Fruit fly (Drosophila melanogaster): ENCODE results near the gene PolA2.
A peak's percentile ranks its signal among the peaks of the same experiment; 100 is the strongest.

The PolA2 gene

dm6 chr3R:27282286-27282685 is 43.3 kb downstream of the PolA2 start, which contains the start of gene mrt (continued):
- TF ChIP-seq CG3995 (GFP tag; optimal IDR thresholded peaks at IDR 0.05) (peak; percentile 17), Doc3 (GFP tag; IDR thresholded peaks at IDR 0.05; ENCODE audit: partially characterized antibody) (no peak), chinmo (GFP tag; IDR thresholded peaks at IDR 0.05; ENCODE audit: partially characterized antibody) (no peak), Taf1 (GFP tag; IDR thresholded peaks at IDR 0.05) (no peak), so (GFP tag; IDR thresholded peaks at IDR 0.05) (0 out of 3 replicates have a peak, but pooled peaks have one; percentile 44), CG6813 (GFP tag; optimal IDR thresholded peaks at IDR 0.05) (peak; percentile 29), pnt (GFP tag; optimal IDR thresholded peaks at IDR 0.05) (no peak), Ets65A (GFP tag) (peak; percentile 94), CG17829 (tag; optimal IDR thresholded peaks at IDR 0.05) (peak; percentile 32), CG13296 (GFP tag; optimal IDR thresholded peaks at IDR 0.05) (no peak), CG4854 (GFP tag; optimal IDR thresholded peaks at IDR 0.05) (no peak), CG1233 (GFP tag; optimal IDR thresholded peaks at IDR 0.05) (peak; percentile 33), CG7928 (GFP tag; optimal IDR thresholded peaks at IDR 0.05) (peak; percentile 0), sim (GFP tag; IDR thresholded peaks at IDR 0.05) (no peak), CG11504 (tag; optimal IDR thresholded peaks at IDR 0.05) (peak; percentile 63), CG18262 (tag; optimal IDR thresholded peaks at IDR 0.05) (peak; percentile 34), CG16815 (GFP tag; optimal IDR thresholded peaks at IDR 0.05) (peak; percentile 52), CG8478 (optimal IDR thresholded peaks at IDR 0.05) (no peak), unpg (GFP tag; optimal IDR thresholded peaks at IDR 0.05) (peak; percentile 56), PHDP (tag; optimal IDR thresholded peaks at IDR 0.05) (peak; percentile 54), psq (GFP tag; optimal IDR thresholded peaks at IDR 0.05) (peak; percentile 21), Chrac-16 (GFP tag; optimal IDR thresholded peaks at IDR 0.05) (peak; percentile 47), tx (GFP tag; optimal IDR thresholded peaks at IDR 0.05) (peak; percentile 50), Opbp (GFP tag; IDR thresholded peaks at IDR 0.05; ENCODE audit: partially characterized antibody) (no peak), Tbp (GFP tag; optimal IDR thresholded peaks at IDR 0.05) (no peak), ATbp (GFP tag; optimal IDR thresholded peaks at IDR 0.05) (peak; percentile 11), CG16863 (GFP tag; optimal IDR thresholded peaks at IDR 0.05) (peak; percentile 38), CG4617 (GFP tag; optimal IDR thresholded peaks at IDR 0.05; ENCODE audit: borderline replicate concordance) (peak; percentile 12), CG2116 (GFP tag; optimal IDR thresholded peaks at IDR 0.05) (peak; percentile 5), Med (GFP tag) (peak; percentile 96), Kr (GFP tag; optimal IDR thresholded peaks at IDR 0.05) (no peak), Lhr (GFP tag; optimal IDR thresholded peaks at IDR 0.05) (no peak), CG30403 (GFP tag; optimal IDR thresholded peaks at IDR 0.05) (peak; percentile 70), Lim3 (GFP tag; IDR thresholded peaks at IDR 0.05) (no peak), D19B (GFP tag; optimal IDR thresholded peaks at IDR 0.05) (peak; percentile 60), CG32772 (GFP tag; IDR thresholded peaks at IDR 0.05) (peak; percentile 34; the same call in 1 of the 2 replicates), CG8765 (GFP tag; IDR thresholded peaks at IDR 0.05) (no peak), Neu2 (GFP tag; optimal IDR thresholded peaks at IDR 0.05; ENCODE audit: borderline replicate concordance) (no peak), Hsf (GFP tag; optimal IDR thresholded peaks at IDR 0.05) (peak; percentile 19), chn (GFP tag; optimal IDR thresholded peaks at IDR 0.05) (peak; percentile 25), tgo (GFP tag; IDR thresholded peaks at IDR 0.05) (peak; percentile 38; the same call in 1 of the 3 replicates), CG11093 (GFP tag; IDR thresholded peaks at IDR 0.05) (no peak), Atf6 (GFP tag; IDR thresholded peaks at IDR 0.05) (peak; percentile 66), C15 (GFP tag; IDR thresholded peaks at IDR 0.05) (no peak), Bdp1 (GFP tag; optimal IDR thresholded peaks at IDR 0.05) (peak; percentile 19), br (optimal IDR thresholded peaks at IDR 0.05) (no peak), CG4730 (GFP tag; IDR thresholded peaks at IDR 0.05) (peak; percentile 52), CG31365 (tag; optimal IDR thresholded peaks at IDR 0.05) (no peak), CG4328 (GFP tag; optimal IDR thresholded peaks at IDR 0.05) (peak; percentile 42), Fer3 (tag; optimal IDR thresholded peaks at IDR 0.05) (peak; percentile 67), fd102C (GFP tag; optimal IDR thresholded peaks at IDR 0.05) (no peak), Atf-2 (GFP tag; optimal IDR thresholded peaks at IDR 0.05) (peak; percentile 46)

All from whole organism, embryonic.